Worm (Caenorhabditis elegans) whole organism, L4/young adult: ENCODE data around the gene srh-222.

Experiments used
- W03F9.2 ChIP-seq: fragments of 150-350 bp; optimal IDR thresholded peaks from 2 replicates; lab custom pipeline; 2014; ENCODE audit warnings: missing biosample characterization, missing genetic modification characterization
- dao-5 ChIP-seq: sonication (generic microtip); optimal IDR thresholded peaks from 2 replicates; lab custom pipeline; 2016; ENCODE audit warnings: missing genotype, missing genetic modification characterization, moderate library complexity, missing compliant biosample characterization

- TF ChIP-seq W03F9.2 (tag; lab: Kevin White, UChicago) (no peak), dao-5 (tag; lab: Kevin White, UChicago) (no peak)
Measured at ce11 chrIV:4013621-4014020, 34.0 kb downstream of the srh-222 start.
